Worm (Caenorhabditis elegans) whole organism, L1 larva: ENCODE measurements around the gene Y50D7A.8.
A peak's percentile ranks its signal among the peaks of the same experiment; 100 is the strongest.

Experiments used
- C16A3.4 ChIP-seq: fragments of 150-350 bp; optimal IDR thresholded peaks from 2 replicates; lab custom pipeline; 2014; ENCODE audit warnings: missing biosample characterization, missing genetic modification characterization
- F16B12.6 ChIP-seq: fragments of 150-350 bp; optimal IDR thresholded peaks from 2 replicates; lab custom pipeline; 2014; ENCODE audit warnings: missing biosample characterization, missing genetic modification characterization
- aha-1 ChIP-seq: fragments of 150-350 bp; optimal IDR thresholded peaks from 2 replicates; lab custom pipeline; 2014; ENCODE audit warnings: missing biosample characterization, missing genetic modification characterization
- alr-1 ChIP-seq: fragments of 200-800 bp; sonication (Bioruptor generic); optimal IDR thresholded peaks from 2 replicates; lab custom pipeline; 2018; ENCODE audit warnings: borderline replicate concordance, mild to moderate bottlenecking, missing genetic modification characterization, missing compliant biosample characterization
- aly-2 ChIP-seq: fragments of 150-350 bp; optimal IDR thresholded peaks from 2 replicates; lab custom pipeline; 2014; ENCODE audit warnings: missing biosample characterization, missing genetic modification characterization
- ceh-63 ChIP-seq: fragments of 200-800 bp; sonication (Bioruptor generic); optimal IDR thresholded peaks from 2 replicates; lab custom pipeline; 2018; ENCODE audit warnings: mild to moderate bottlenecking, missing genetic modification characterization, missing compliant biosample characterization
- ceh-82 ChIP-seq, 3 experiments: fragments of 150-350 bp in 1 of 3; sonication (generic microtip) in 2 of 3; optimal IDR thresholded peaks; 2 replicates each; lab custom pipeline; 2014 to 2017; ENCODE audit warnings: missing biosample characterization in 3 of 3, missing genetic modification characterization in 3 of 3
- ceh-88 ChIP-seq: fragments of 200-800 bp; sonication (Bioruptor generic); IDR thresholded peaks from 2 replicates; pipeline ENCODE4 v1.3.6; 2022; ENCODE audit warnings: missing genetic modification characterization, missing compliant biosample characterization
- ces-1 ChIP-seq: fragments of 150-350 bp; optimal IDR thresholded peaks from 2 replicates; lab custom pipeline; 2014; ENCODE audit warnings: missing biosample characterization, missing genetic modification reagents, missing genetic modification characterization
- dpl-1 ChIP-seq, 3 experiments: fragments of 150-350 bp in 2 of 3; sonication (generic microtip) in 1 of 3; optimal IDR thresholded peaks; 2 replicates each; lab custom pipeline; 2014 to 2017; ENCODE audit warnings: missing biosample characterization in 3 of 3, missing genetic modification characterization in 3 of 3, missing genetic modification reagents in 3 of 3
- dsc-1 ChIP-seq: sonication (generic microtip); optimal IDR thresholded peaks from 2 replicates; lab custom pipeline; 2016; ENCODE audit warnings: mild to moderate bottlenecking, missing genetic modification characterization, missing compliant biosample characterization
- efl-1 ChIP-seq, 4 experiments: fragments of 150-350 bp; optimal IDR thresholded peaks in 3 of 4; peaks in 1 of 4; 1 replicate in 1 of 4; 2 replicates in 3 of 4; lab custom pipeline; 2014; ENCODE audit warnings: missing biosample characterization in 2 of 4, missing genetic modification characterization in 2 of 4, missing genetic modification reagents in 2 of 4
- ets-5 ChIP-seq: fragments of 200-800 bp; sonication (Bioruptor generic); IDR thresholded peaks from 2 replicates; pipeline ENCODE4 v1.3.6; 2022; ENCODE audit warnings: missing genetic modification characterization, missing compliant biosample characterization
- fkh-10 ChIP-seq: sonication (generic microtip); optimal IDR thresholded peaks from 2 replicates; lab custom pipeline; 2017; ENCODE audit warnings: missing biosample characterization, missing genetic modification reagents, missing genetic modification characterization
- fos-1 ChIP-seq: fragments of 150-350 bp; optimal IDR thresholded peaks from 2 replicates; lab custom pipeline; 2014; ENCODE audit warnings: missing biosample characterization, missing genetic modification characterization
- grh-1 ChIP-seq: fragments of 200-800 bp; sonication (Bioruptor generic); IDR thresholded peaks from 2 replicates; pipeline ENCODE4 v1.3.6; 2022; ENCODE audit warnings: missing genetic modification reagents, missing genetic modification characterization, missing compliant biosample characterization
- hpl-2 ChIP-seq: fragments of 150-350 bp; optimal IDR thresholded peaks from 2 replicates; lab custom pipeline; 2014; ENCODE audit warnings: missing biosample characterization, missing genetic modification reagents, missing genetic modification characterization
- isw-1 ChIP-seq: fragments of 200-800 bp; sonication (Bioruptor generic); IDR thresholded peaks from 2 replicates; pipeline ENCODE4 v1.3.6; 2022; ENCODE audit warnings: missing genetic modification characterization, missing compliant biosample characterization
- lin-13 ChIP-seq: fragments of 150-350 bp; optimal IDR thresholded peaks from 2 replicates; lab custom pipeline; 2014; ENCODE audit warnings: missing biosample characterization, missing genetic modification reagents, missing genetic modification characterization
- lin-14 ChIP-seq: fragments of 200-800 bp; sonication (Bioruptor generic); optimal IDR thresholded peaks from 2 replicates; lab custom pipeline; 2018; ENCODE audit warnings: mild to moderate bottlenecking, missing genetic modification characterization, moderate library complexity, missing compliant biosample characterization
- lin-35 ChIP-seq, 2 experiments: fragments of 150-350 bp; optimal IDR thresholded peaks; 2 replicates each; lab custom pipeline; 2014; ENCODE audit warnings: missing biosample characterization in 2 of 2, missing genetic modification characterization in 2 of 2, missing genetic modification reagents in 2 of 2
- lin-39 ChIP-seq: fragments of 150-350 bp; optimal IDR thresholded peaks from 2 replicates; lab custom pipeline; 2014; ENCODE audit warnings: missing biosample characterization, missing genetic modification reagents, missing genetic modification characterization
- lsy-2 ChIP-seq, 2 experiments: fragments of 150-350 bp; optimal IDR thresholded peaks; 2 replicates each; lab custom pipeline; 2014; ENCODE audit warnings: missing biosample characterization in 2 of 2, missing genetic modification characterization in 2 of 2
- mdl-1 ChIP-seq, 2 experiments: fragments of 150-350 bp; optimal IDR thresholded peaks; 2 replicates each; lab custom pipeline; 2014 to 2017; ENCODE audit warnings: missing biosample characterization in 2 of 2, missing genetic modification characterization in 2 of 2, inconsistent platforms in 1 of 2
- mef-2 ChIP-seq: fragments of 150-350 bp; optimal IDR thresholded peaks from 2 replicates; lab custom pipeline; 2014; ENCODE audit warnings: missing biosample characterization, missing genetic modification characterization
- nhr-19 ChIP-seq: fragments of 200-800 bp; sonication (Bioruptor generic); conservative IDR thresholded peaks from 2 replicates; pipeline ENCODE4 v1.3.6; 2022; ENCODE audit warnings: missing genetic modification characterization, missing compliant biosample characterization
- nhr-47 ChIP-seq: sonication (generic microtip); optimal IDR thresholded peaks from 2 replicates; lab custom pipeline; 2016; ENCODE audit warnings: mild to moderate bottlenecking, missing genetic modification characterization, moderate library complexity, missing compliant biosample characterization
- nhr-71 ChIP-seq: sonication (generic microtip); optimal IDR thresholded peaks from 2 replicates; lab custom pipeline; 2016; ENCODE audit warnings: mild to moderate bottlenecking, missing genetic modification characterization, moderate library complexity, missing compliant biosample characterization
- nhr-76 ChIP-seq: sonication (generic microtip); optimal IDR thresholded peaks from 2 replicates; lab custom pipeline; 2017; ENCODE audit warnings: missing biosample characterization, missing genetic modification characterization
- nhr-77 ChIP-seq: fragments of 150-350 bp; optimal IDR thresholded peaks from 2 replicates; lab custom pipeline; 2014; ENCODE audit warnings: missing biosample characterization, missing genetic modification characterization
- nhr-84 ChIP-seq: sonication (generic microtip); optimal IDR thresholded peaks from 2 replicates; lab custom pipeline; 2017; ENCODE audit warnings: missing biosample characterization, missing genetic modification characterization
- nhr-85 ChIP-seq: sonication (generic microtip); peaks from one replicate; lab custom pipeline; 2016; ENCODE audit warnings: missing genetic modification characterization, inconsistent platforms, missing compliant biosample characterization
- nhr-90 ChIP-seq: sonication (generic microtip); optimal IDR thresholded peaks from 2 replicates; lab custom pipeline; 2016; ENCODE audit warnings: mild to moderate bottlenecking, missing genetic modification characterization, missing compliant biosample characterization; ENCODE audit not compliant: poor library complexity
- pag-3 ChIP-seq: sonication (generic microtip); optimal IDR thresholded peaks from 2 replicates; lab custom pipeline; 2017; ENCODE audit warnings: missing genetic modification characterization, mild to moderate bottlenecking, missing compliant biosample characterization, antibody characterized with exemption, borderline replicate concordance; ENCODE audit not compliant: insufficient read depth
- pax-3 ChIP-seq: fragments of 200-800 bp; sonication (Bioruptor generic); optimal IDR thresholded peaks from 2 replicates; lab custom pipeline; 2018; ENCODE audit warnings: mild to moderate bottlenecking, missing genetic modification characterization, moderate library complexity, missing compliant biosample characterization
- rnt-1 ChIP-seq: sonication (generic microtip); optimal IDR thresholded peaks from 2 replicates; lab custom pipeline; 2016; ENCODE audit warnings: mild to moderate bottlenecking, missing genetic modification characterization, moderate library complexity, missing compliant biosample characterization
- skn-1 ChIP-seq: fragments of 150-350 bp; optimal IDR thresholded peaks from 2 replicates; lab custom pipeline; 2014; ENCODE audit warnings: missing biosample characterization, missing genetic modification characterization
- snpc-4 ChIP-seq: fragments of 150-350 bp; optimal IDR thresholded peaks from 2 replicates; lab custom pipeline; 2014; ENCODE audit warnings: missing biosample characterization, missing genetic modification characterization
- snu-23 ChIP-seq: sonication (generic microtip); optimal IDR thresholded peaks from 2 replicates; lab custom pipeline; 2016; ENCODE audit warnings: missing genetic modification characterization, missing compliant biosample characterization
- sox-4 ChIP-seq: sonication (generic microtip); optimal IDR thresholded peaks from 2 replicates; lab custom pipeline; 2016; ENCODE audit warnings: missing genetic modification characterization, missing compliant biosample characterization
- sup-37 ChIP-seq: fragments of 200-800 bp; sonication (Bioruptor generic); optimal IDR thresholded peaks from 2 replicates; lab custom pipeline; 2018; ENCODE audit warnings: mild to moderate bottlenecking, missing genetic modification characterization, missing compliant biosample characterization
- unc-130 ChIP-seq: fragments of 150-350 bp; optimal IDR thresholded peaks from 2 replicates; lab custom pipeline; 2017; ENCODE audit warnings: missing biosample characterization, missing genetic modification characterization, inconsistent platforms
- unc-62 ChIP-seq: fragments of 150-350 bp; optimal IDR thresholded peaks from 2 replicates; lab custom pipeline; 2014; ENCODE audit warnings: missing biosample characterization, missing genetic modification reagents, missing genetic modification characterization
- unc-86 ChIP-seq: sonication (generic microtip); optimal IDR thresholded peaks from 2 replicates; lab custom pipeline; 2016; ENCODE audit warnings: missing genetic modification characterization, missing compliant biosample characterization
- xbp-1 ChIP-seq: sonication (generic microtip); optimal IDR thresholded peaks from 2 replicates; lab custom pipeline; 2016; ENCODE audit warnings: missing genetic modification characterization, missing compliant biosample characterization
- zip-4 ChIP-seq: fragments of 200-800 bp; sonication (Bioruptor generic); optimal IDR thresholded peaks from 2 replicates; lab custom pipeline; 2018; ENCODE audit warnings: mild to moderate bottlenecking, missing genetic modification characterization, moderate library complexity, missing compliant biosample characterization

Gene Y50D7A.8

DNA sequence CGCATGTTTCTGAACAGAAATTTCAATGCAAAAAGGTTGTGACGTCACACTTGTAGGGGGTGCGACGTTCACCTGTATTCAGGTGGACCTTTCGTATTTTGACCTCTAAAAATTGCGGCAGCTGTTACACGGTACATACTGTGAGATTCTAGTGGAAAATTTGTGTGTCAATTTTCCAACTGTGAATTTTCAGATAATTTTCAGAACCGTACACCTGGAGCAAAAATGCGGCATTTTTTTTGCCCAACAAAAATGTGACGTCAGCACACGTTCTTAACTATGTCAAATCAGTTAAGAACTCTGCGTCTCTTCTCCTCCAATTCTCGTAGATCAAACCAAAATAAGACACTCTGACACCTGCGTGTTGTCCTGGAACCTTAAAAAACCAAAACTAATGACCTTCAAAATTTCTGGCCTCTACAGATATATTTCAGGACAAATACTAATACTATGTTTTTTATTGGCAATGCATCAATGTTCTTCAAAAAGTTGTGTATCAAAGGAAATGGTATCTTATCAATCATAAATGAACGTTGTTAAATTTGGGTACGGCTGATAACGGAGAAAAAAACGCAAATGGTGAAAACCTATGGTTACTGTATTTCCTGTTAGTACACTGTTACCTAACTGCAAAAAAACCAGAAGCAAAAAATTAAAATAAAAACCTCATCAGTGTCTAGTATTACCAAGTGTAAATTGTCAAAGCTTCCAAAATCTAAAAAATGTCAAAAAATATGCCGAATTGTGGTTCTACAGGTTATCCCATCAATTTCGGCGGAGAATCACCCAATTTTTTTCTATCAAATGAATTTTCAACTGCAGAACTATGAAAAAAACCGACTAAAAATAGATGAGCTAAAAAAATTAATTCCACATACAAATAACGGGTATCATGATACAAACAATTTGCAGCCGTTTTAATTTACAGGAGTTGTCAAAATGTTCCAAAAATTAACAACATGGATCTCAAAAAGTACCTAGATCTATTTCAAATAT lies 14.2 kb upstream of the Y50D7A.8 start (continued):
- TF ChIP-seq lin-14 (peak; percentile 11), unc-130 (tag; lab: Kevin White, UChicago) (no peak), isw-1 (GFP tag; lab: Robert Waterston, UW) (no peak), ceh-88 (GFP tag; lab: Robert Waterston, UW) (no peak), nhr-71 (tag; lab: Kevin White, UChicago) (peak; percentile 17), snpc-4 (no peak), zip-4 (GFP tag; lab: Kevin White, UChicago) (no peak), C16A3.4 (tag; lab: Kevin White, UChicago) (no peak), hpl-2 (GFP tag; lab: Kevin White, UChicago) (peak; percentile 24), nhr-76 (tag; lab: Kevin White, UChicago) (no peak), fkh-10 (GFP tag; lab: Kevin White, UChicago) (no peak), pax-3 (tag; lab: Kevin White, UChicago) (no peak), nhr-85 (peak; percentile 56), F16B12.6 (tag; lab: Kevin White, UChicago) (no peak), lin-35 (GFP tag; optimal IDR thresholded peaks at IDR 0.05; lab: Kevin White, UChicago) (peak in 1 of 2 experiments; percentile 18), unc-62 (GFP tag; lab: Kevin White, UChicago) (no peak), lin-13 (no peak), snu-23 (GFP tag; lab: Kevin White, UChicago) (no peak), dsc-1 (tag; lab: Kevin White, UChicago) (no peak), mdl-1 (tag; optimal IDR thresholded peaks at IDR 0.05; lab: Kevin White, UChicago) (no peak), ceh-63 (GFP tag; lab: Kevin White, UChicago) (no peak), aha-1 (tag; lab: Kevin White, UChicago) (no peak), pag-3 (tag; lab: Kevin White, UChicago) (no peak), efl-1 (optimal IDR thresholded peaks at IDR 0.05; lab: Kevin White, UChicago) (no peak), efl-1 (GFP tag; optimal IDR thresholded peaks at IDR 0.05 in 1 of 2; lab: Kevin White, UChicago) (peak in 1 of 2 experiments; percentile 85)

ce11 chrIII:354545-355460 lies 11.8 kb upstream of the Y50D7A.8 start, which contains the start of gene gei-4:
Gene gei-4 (minus strand): TSS chrIII:354800.
- TF ChIP-seq nhr-19 (GFP tag; lab: Robert Waterston, UW) (peak; percentile 86), sup-37 (GFP tag; lab: Kevin White, UChicago) (peak; percentile 48), nhr-47 (tag; lab: Kevin White, UChicago) (peak; percentile 96), aly-2 (no peak), skn-1 (tag; lab: Kevin White, UChicago) (peak; percentile 65), ces-1 (no peak), ceh-82 (tag; optimal IDR thresholded peaks at IDR 0.05; lab: Kevin White, UChicago) (peak; percentile 33 to 83 (median 78)), dpl-1 (GFP tag; optimal IDR thresholded peaks at IDR 0.05; lab: Kevin White, UChicago) (peak; percentile 47 to 64 (median 60)), hpl-2 (GFP tag; lab: Kevin White, UChicago) (no peak), mef-2 (tag; lab: Kevin White, UChicago) (peak; percentile 3), nhr-77 (tag; lab: Kevin White, UChicago) (peak; percentile 58), xbp-1 (tag; lab: Kevin White, UChicago) (peak; percentile 85), grh-1 (GFP tag; lab: Robert Waterston, UW) (peak; percentile 57), ets-5 (GFP tag; lab: Robert Waterston, UW) (no peak), alr-1 (tag; lab: Kevin White, UChicago) (no peak), nhr-90 (tag; lab: Kevin White, UChicago) (peak; percentile 87), sox-4 (tag; lab: Kevin White, UChicago) (peak; percentile 77), unc-62 (GFP tag; lab: Kevin White, UChicago) (no peak), unc-86 (tag; lab: Kevin White, UChicago) (peak; percentile 94), lsy-2 (tag; optimal IDR thresholded peaks at IDR 0.05; lab: Kevin White, UChicago) (peak; percentile 65 to 79), nhr-84 (tag; lab: Kevin White, UChicago) (no peak), unc-130 (tag; lab: Kevin White, UChicago) (peak; percentile 57), mdl-1 (tag; optimal IDR thresholded peaks at IDR 0.05; lab: Kevin White, UChicago) (peak in 1 of 2 experiments; percentile 74), rnt-1 (peak; percentile 71), fos-1 (tag; lab: Kevin White, UChicago) (peak; percentile 67), lin-39 (tag; lab: Kevin White, UChicago) (no peak)
